Fruit fly (Drosophila melanogaster) whole organism: ENCODE data around the gene CG6790.

Experiments used
- pan ChIP-seq: fragments of >200 bp; optimal IDR thresholded peaks from 2 replicates; lab custom pipeline; 2017
- psq ChIP-seq: fragments of >200 bp; optimal IDR thresholded peaks from 2 replicates; lab custom pipeline; 2017
- usp ChIP-seq: fragments of >200 bp; optimal IDR thresholded peaks from 2 replicates; lab custom pipeline; 2017; ENCODE audit warnings: missing biosample characterization, missing genetic modification characterization, mixed read lengths

- TF ChIP-seq usp (GFP tag; lab: Kevin White, UChicago) (no peak), psq (lab: Kevin White, UChicago) (no peak), pan (no peak)
Observed at dm6 chr3R:11561648-11562047, 16.9 kb downstream of the CG6790 start.
